Worm (Caenorhabditis elegans) whole organism, L1 larva: ENCODE measurements around the gene cnd-1.

ENCODE experiments used
- aly-2 ChIP-seq: fragments of 150-350 bp; optimal IDR thresholded peaks from 2 replicates; lab custom pipeline; 2014; ENCODE audit warnings: missing biosample characterization, missing genetic modification characterization
- elt-3 ChIP-seq, 6 experiments: fragments of 150-350 bp in 1 of 6; sonication (generic microtip); optimal IDR thresholded peaks; 2 replicates each; lab custom pipeline; 2017 to 2018; ENCODE audit warnings: missing biosample characterization in 6 of 6, missing genetic modification characterization in 6 of 6, inconsistent platforms in 1 of 6
- fos-1 ChIP-seq: fragments of 150-350 bp; optimal IDR thresholded peaks from 2 replicates; lab custom pipeline; 2014; ENCODE audit warnings: missing biosample characterization, missing genetic modification characterization
- lin-13 ChIP-seq: fragments of 150-350 bp; optimal IDR thresholded peaks from 2 replicates; lab custom pipeline; 2014; ENCODE audit warnings: missing biosample characterization, missing genetic modification reagents, missing genetic modification characterization
- mdl-1 ChIP-seq, 2 experiments: fragments of 150-350 bp; optimal IDR thresholded peaks; 2 replicates each; lab custom pipeline; 2014 to 2017; ENCODE audit warnings: missing biosample characterization in 2 of 2, missing genetic modification characterization in 2 of 2, inconsistent platforms in 1 of 2
- snu-23 ChIP-seq: sonication (generic microtip); optimal IDR thresholded peaks from 2 replicates; lab custom pipeline; 2016; ENCODE audit warnings: missing genetic modification characterization, missing compliant biosample characterization

- TF ChIP-seq lin-13 (GFP tag; lab: Kevin White, UChicago): no peak
- TF ChIP-seq elt-3 (tag; optimal IDR thresholded peaks at IDR 0.05; lab: Kevin White, UChicago): no peak
- no peak for TF ChIP-seq fos-1 (tag; lab: Kevin White, UChicago)
- no peak for TF ChIP-seq mdl-1 (tag; optimal IDR thresholded peaks at IDR 0.05; lab: Kevin White, UChicago)
- no peak for TF ChIP-seq aly-2 (tag; lab: Kevin White, UChicago)
- TF ChIP-seq snu-23 (GFP tag; lab: Kevin White, UChicago): no peak
Observed at ce11 chrIII:5290230-5290629, 45.8 kb upstream of the cnd-1 start.
